Worm (Caenorhabditis elegans) whole organism, early embryonic: ENCODE data around the gene myo-2.

Experiments
- B0310.2 ChIP-seq: sonication (generic microtip); optimal IDR thresholded peaks from 2 replicates; lab custom pipeline; 2016; ENCODE audit warnings: mild to moderate bottlenecking, missing genetic modification characterization, missing compliant biosample characterization
- F13C5.2 ChIP-seq: sonication (generic microtip); optimal IDR thresholded peaks from 2 replicates; lab custom pipeline; 2017; ENCODE audit warnings: mild to moderate bottlenecking, missing genetic modification characterization, inconsistent platforms, missing compliant biosample characterization
- aly-1 ChIP-seq: sonication (generic microtip); optimal IDR thresholded peaks from 2 replicates; lab custom pipeline; 2016; ENCODE audit warnings: missing genetic modification characterization, missing compliant biosample characterization
- ama-1 ChIP-seq: fragments of 150-350 bp; optimal IDR thresholded peaks from 2 replicates; lab custom pipeline; 2014
- ceh-13 ChIP-seq: fragments of 200-800 bp; sonication (Bioruptor generic); optimal IDR thresholded peaks from 2 replicates; lab custom pipeline; 2018; ENCODE audit warnings: mild to moderate bottlenecking, missing genetic modification characterization, missing compliant biosample characterization
- ceh-36 ChIP-seq: sonication (generic microtip); optimal IDR thresholded peaks from 2 replicates; lab custom pipeline; 2016; ENCODE audit warnings: missing genetic modification characterization, inconsistent platforms, missing compliant biosample characterization
- ets-7 ChIP-seq: sonication (generic microtip); optimal IDR thresholded peaks from 2 replicates; lab custom pipeline; 2016; ENCODE audit warnings: missing genotype, missing genetic modification characterization, missing compliant biosample characterization
- flt-1 ChIP-seq: fragments of 200-800 bp; sonication (Bioruptor generic); IDR thresholded peaks from 2 replicates; pipeline ENCODE4 v1.3.6; 2022; ENCODE audit warnings: missing genetic modification characterization, missing compliant biosample characterization
- hmbx-1 ChIP-seq: sonication (generic microtip); optimal IDR thresholded peaks from 2 replicates; lab custom pipeline; 2016; ENCODE audit warnings: mild to moderate bottlenecking, missing genetic modification characterization, missing compliant biosample characterization
- hmg-4 ChIP-seq: fragments of 200-800 bp; sonication (Bioruptor generic); optimal IDR thresholded peaks from 2 replicates; lab custom pipeline; 2018; ENCODE audit warnings: mild to moderate bottlenecking, missing genetic modification characterization, missing compliant biosample characterization
- hnd-1 ChIP-seq: sonication (generic microtip); optimal IDR thresholded peaks from 2 replicates; lab custom pipeline; 2016; ENCODE audit warnings: missing genetic modification characterization, missing compliant biosample characterization
- pes-1 ChIP-seq: fragments of 200-800 bp; sonication (Bioruptor generic); IDR thresholded peaks from 2 replicates; pipeline ENCODE4 v1.3.6; 2022; ENCODE audit warnings: missing genetic modification reagents, missing genetic modification characterization, missing compliant biosample characterization
- scrt-1 ChIP-seq: fragments of 200-800 bp; sonication (Bioruptor generic); IDR thresholded peaks from 2 replicates; pipeline ENCODE4 v1.3.6; 2022; ENCODE audit warnings: missing genetic modification characterization, missing compliant biosample characterization
- sea-1 ChIP-seq: fragments of 200-800 bp; sonication (Bioruptor generic); conservative IDR thresholded peaks from 2 replicates; pipeline ENCODE4 v1.3.6; 2022; ENCODE audit warnings: missing genetic modification characterization, missing compliant biosample characterization
- tbx-11 ChIP-seq: fragments of 200-800 bp; sonication (Bioruptor generic); IDR thresholded peaks from 2 replicates; pipeline ENCODE4 v1.3.6; 2022; ENCODE audit warnings: missing genetic modification characterization, missing compliant biosample characterization
- tbx-37 ChIP-seq: fragments of 200-800 bp; sonication (Bioruptor generic); conservative IDR thresholded peaks from 2 replicates; pipeline ENCODE4 v1.3.6; 2022; ENCODE audit warnings: missing genetic modification reagents, missing genetic modification characterization, missing compliant biosample characterization
- tra-4 ChIP-seq: sonication (generic microtip); optimal IDR thresholded peaks from 2 replicates; lab custom pipeline; 2017; ENCODE audit warnings: missing genetic modification characterization, missing compliant biosample characterization

The myo-2 gene

ce11 chrX:12467660-12468111 lies at the start of gene myo-2:
myo-2 (plus strand) TSS chrX:12468061.
- TF ChIP-seq pes-1 (GFP tag; lab: Robert Waterston, UW) (no peak), hmg-4 (GFP tag; lab: Kevin White, UChicago) (no peak), tbx-37 (GFP tag; lab: Robert Waterston, UW) (no peak), tra-4 (tag; lab: Kevin White, UChicago) (no peak), F13C5.2 (tag; lab: Kevin White, UChicago) (no peak), flt-1 (GFP tag; lab: Robert Waterston, UW) (no peak), ceh-13 (no peak), ceh-36 (no peak), hnd-1 (tag; lab: Kevin White, UChicago) (no peak), B0310.2 (tag; lab: Kevin White, UChicago) (no peak), scrt-1 (no peak), hmbx-1 (tag; lab: Kevin White, UChicago) (no peak), ets-7 (tag; lab: Kevin White, UChicago) (no peak)

ce11 chrX:12422580-12422979 lies 45.3 kb upstream of the myo-2 start:
- TF ChIP-seq hmg-4 (GFP tag; lab: Kevin White, UChicago) (no peak), aly-1 (tag; lab: Kevin White, UChicago) (no peak), hnd-1 (tag; lab: Kevin White, UChicago) (no peak), ceh-13 (no peak), ama-1 (lab: Kevin White, UChicago) (no peak), hmbx-1 (tag; lab: Kevin White, UChicago) (no peak), tbx-37 (GFP tag; lab: Robert Waterston, UW) (no peak), ets-7 (tag; lab: Kevin White, UChicago) (no peak), sea-1 (GFP tag; lab: Robert Waterston, UW) (no peak)

ce11 chrX:12425427-12425826 lies 42.4 kb upstream of the myo-2 start, which contains the start of gene T24D3.2:
T24D3.2 (plus strand) TSS chrX:12425730.
- no peak for TF ChIP-seq hmg-4 (GFP tag; lab: Kevin White, UChicago)
- no peak for TF ChIP-seq B0310.2 (tag; lab: Kevin White, UChicago)
- no peak for TF ChIP-seq ceh-13
- TF ChIP-seq sea-1 (GFP tag; lab: Robert Waterston, UW) = no peak
- no peak for TF ChIP-seq pes-1 (GFP tag; lab: Robert Waterston, UW)
- no peak for TF ChIP-seq flt-1 (GFP tag; lab: Robert Waterston, UW)
- no peak for TF ChIP-seq ama-1 (lab: Kevin White, UChicago)
- no peak for TF ChIP-seq hmbx-1 (tag; lab: Kevin White, UChicago)
- no peak for TF ChIP-seq scrt-1
- no peak for TF ChIP-seq tbx-11 (GFP tag; lab: Robert Waterston, UW)
- TF ChIP-seq ets-7 (tag; lab: Kevin White, UChicago) = no peak
- TF ChIP-seq F13C5.2 (tag; lab: Kevin White, UChicago) = no peak
- no peak for TF ChIP-seq tra-4 (tag; lab: Kevin White, UChicago)
- no peak for TF ChIP-seq tbx-37 (GFP tag; lab: Robert Waterston, UW)

- TF ChIP-seq scrt-1 = no peak
- no peak for TF ChIP-seq tbx-11 (GFP tag; lab: Robert Waterston, UW)
- no peak for TF ChIP-seq pes-1 (GFP tag; lab: Robert Waterston, UW)
- TF ChIP-seq F13C5.2 (tag; lab: Kevin White, UChicago) = no peak
- no peak for TF ChIP-seq B0310.2 (tag; lab: Kevin White, UChicago)
- no peak for TF ChIP-seq aly-1 (tag; lab: Kevin White, UChicago)
- no peak for TF ChIP-seq ets-7 (tag; lab: Kevin White, UChicago)
- TF ChIP-seq ceh-13 = no peak
- no peak for TF ChIP-seq hnd-1 (tag; lab: Kevin White, UChicago)
- no peak for TF ChIP-seq ama-1 (lab: Kevin White, UChicago)
- TF ChIP-seq tra-4 (tag; lab: Kevin White, UChicago) = no peak
- TF ChIP-seq sea-1 (GFP tag; lab: Robert Waterston, UW) = no peak
- TF ChIP-seq ceh-36 = no peak
- no peak for TF ChIP-seq hmbx-1 (tag; lab: Kevin White, UChicago)
Measured at ce11 chrX:12430309-12430708, 37.6 kb upstream of the myo-2 start, which contains the start of gene med-1. med-1 (plus strand) TSS chrX:12430609.

ce11 chrX:12434086-12434485 lies 33.8 kb upstream of the myo-2 start, which contains the start of gene tsct-1:
tsct-1 (plus strand) TSS chrX:12434097.
- TF ChIP-seq scrt-1 (no peak), sea-1 (GFP tag; lab: Robert Waterston, UW) (no peak), tra-4 (tag; lab: Kevin White, UChicago) (no peak)

- no peak for TF ChIP-seq sea-1 (GFP tag; lab: Robert Waterston, UW)
Measured at ce11 chrX:12435246-12435645, 32.6 kb upstream of the myo-2 start.

ce11 chrX:12436486-12436885 lies 31.4 kb upstream of the myo-2 start:
- TF ChIP-seq pes-1 (GFP tag; lab: Robert Waterston, UW) (no peak), tra-4 (tag; lab: Kevin White, UChicago) (no peak), hmbx-1 (tag; lab: Kevin White, UChicago) (no peak), B0310.2 (tag; lab: Kevin White, UChicago) (no peak), ets-7 (tag; lab: Kevin White, UChicago) (no peak), tbx-37 (GFP tag; lab: Robert Waterston, UW) (no peak), aly-1 (tag; lab: Kevin White, UChicago) (no peak), hmg-4 (GFP tag; lab: Kevin White, UChicago) (no peak), F13C5.2 (tag; lab: Kevin White, UChicago) (no peak), hnd-1 (tag; lab: Kevin White, UChicago) (no peak), ceh-13 (no peak), scrt-1 (no peak)

ce11 chrX:12438266-12438665 lies 29.6 kb upstream of the myo-2 start:
- no peak for TF ChIP-seq B0310.2 (tag; lab: Kevin White, UChicago)
